Worm (Caenorhabditis elegans): ENCODE data around the gene srbc-70.

srbc-70 gene

ce11 chrIV:4227917-4228316 lies at the start of gene srbc-70:
TSS of gene srbc-70 (minus strand) at chrIV:4228017.
- TF ChIP-seq dpl-1 (GFP tag; optimal IDR thresholded peaks at IDR 0.05) (no peak), mel-28 (tag; optimal IDR thresholded peaks at IDR 0.05; ENCODE audit: borderline replicate concordance) (no peak), ceh-58 (GFP tag; IDR thresholded peaks at IDR 0.05) (no peak), unc-130 (GFP tag; optimal IDR thresholded peaks at IDR 0.05) (no peak), attf-5 (GFP tag; optimal IDR thresholded peaks at IDR 0.05) (no peak), nfyb-1 (GFP tag; IDR thresholded peaks at IDR 0.05) (no peak), zim-3 (tag; optimal IDR thresholded peaks at IDR 0.05) (no peak), lin-26 (GFP tag; IDR thresholded peaks at IDR 0.05) (no peak), ZK185.1 (tag; optimal IDR thresholded peaks at IDR 0.05; ENCODE audit: poor library complexity, severe bottlenecking) (no peak), B0336.3 (GFP tag; IDR thresholded peaks at IDR 0.05) (no peak), ccch-3 (GFP tag; optimal IDR thresholded peaks at IDR 0.05) (no peak), ceh-91 (GFP tag; IDR thresholded peaks at IDR 0.05) (no peak), hsf-1 (GFP tag; IDR thresholded peaks at IDR 0.05) (no peak)

- TF ChIP-seq egl-18 (GFP tag; IDR thresholded peaks at IDR 0.05) (no peak), nfyb-1 (GFP tag; IDR thresholded peaks at IDR 0.05) (no peak), cebp-1 (GFP tag; IDR thresholded peaks at IDR 0.05) (no peak), cebp-1 (tag; optimal IDR thresholded peaks at IDR 0.05) (no peak), let-607 (tag; optimal IDR thresholded peaks at IDR 0.05) (no peak), tlf-1 (GFP tag; optimal IDR thresholded peaks at IDR 0.05) (no peak), him-1 (tag; optimal IDR thresholded peaks at IDR 0.05) (no peak), ceh-100 (GFP tag; IDR thresholded peaks at IDR 0.05) (no peak), mxl-1 (tag; optimal IDR thresholded peaks at IDR 0.05) (no peak), F10E7.11 (tag; optimal IDR thresholded peaks at IDR 0.05) (no peak), tbp1 (GFP tag; optimal IDR thresholded peaks at IDR 0.05) (no peak)
Measured at ce11 chrIV:4272167-4272566, 44.4 kb upstream of the srbc-70 start, which contains the start of gene F36A4.1. TSS of gene F36A4.1 (plus strand) at chrIV:4272467.

DNA sequence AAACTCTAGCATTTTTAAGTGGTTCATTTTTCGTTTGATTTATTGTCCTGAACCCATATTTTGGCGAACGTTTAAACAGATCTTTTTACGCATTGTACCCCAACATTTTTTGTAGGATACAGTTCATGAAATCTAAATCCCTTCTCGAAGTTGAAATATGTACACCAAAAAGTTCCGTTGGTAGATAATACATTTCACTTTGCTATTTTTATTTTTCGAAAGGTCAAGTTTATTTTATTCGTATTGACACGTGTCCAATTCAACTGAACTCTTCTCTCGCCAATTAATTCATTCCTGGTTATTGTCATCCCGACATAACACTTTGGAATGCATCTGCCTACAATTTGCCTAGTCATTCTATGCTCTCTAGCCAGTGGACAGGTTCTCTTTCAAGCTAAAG lies 43.1 kb upstream of the srbc-70 start, which contains the start of gene F36A4.2:
Gene F36A4.2, plus strand, starts transcription at position 301 of the 400 bp plus-strand sequence.
- TF ChIP-seq egl-18 (GFP tag; IDR thresholded peaks at IDR 0.05) (no peak), madf-3 (GFP tag; IDR thresholded peaks at IDR 0.05) (no peak), sea-2 (GFP tag; IDR thresholded peaks at IDR 0.05) (no peak), lir-1 (GFP tag; conservative IDR thresholded peaks at IDR 0.05) (no peak), snpc-3.4 (tag; optimal IDR thresholded peaks at IDR 0.05) (no peak), unc-130 (GFP tag; optimal IDR thresholded peaks at IDR 0.05) (no peak), ceh-91 (GFP tag; IDR thresholded peaks at IDR 0.05) (no peak), B0035.1 (tag; optimal IDR thresholded peaks at IDR 0.05) (no peak), nhr-90 (tag; optimal IDR thresholded peaks at IDR 0.05) (no peak)

ce11 chrIV:4269308-4269707 lies 41.5 kb upstream of the srbc-70 start, which contains the start of gene F36A4.3:
TSS of gene F36A4.3 (plus strand) at chrIV:4269608.
- TF ChIP-seq lsl-1 (GFP tag; optimal IDR thresholded peaks at IDR 0.05) (no peak), let-607 (tag; optimal IDR thresholded peaks at IDR 0.05) (no peak), nhr-179 (tag; optimal IDR thresholded peaks at IDR 0.05) (no peak), lin-35 (GFP tag; optimal IDR thresholded peaks at IDR 0.05) (no peak), C17E4.6 (GFP tag; IDR thresholded peaks at IDR 0.05) (no peak), gei-17 (GFP tag; optimal IDR thresholded peaks at IDR 0.05) (no peak), F37B4.10 (GFP tag; IDR thresholded peaks at IDR 0.05) (no peak), zfh-2 (GFP tag; conservative IDR thresholded peaks at IDR 0.05) (no peak), Y53F4B.3 (GFP tag; IDR thresholded peaks at IDR 0.05) (no peak), egl-18 (GFP tag; IDR thresholded peaks at IDR 0.05) (no peak), rpc-1 (optimal IDR thresholded peaks at IDR 0.05) (no peak), rpc-1 (tag; optimal IDR thresholded peaks at IDR 0.05) (no peak)

Data from whole organism, young adult.